Worm (Caenorhabditis elegans): Measurements from ENCODE around the gene F01D4.5.

Gene F01D4.5

ce11 chrIV:10436401-10436800, 47.1 kb downstream of the F01D4.5 start, which contains the start of gene ins-1:
ins-1 (plus strand) TSS chrIV:10436701.
- TF ChIP-seq dsc-1 (tag; optimal IDR thresholded peaks at IDR 0.05), result no peak
- no peak for TF ChIP-seq efl-3 (GFP tag; optimal IDR thresholded peaks at IDR 0.05)
- TF ChIP-seq ceh-90 (tag; optimal IDR thresholded peaks at IDR 0.05), result no peak
- TF ChIP-seq vab-15 (tag; optimal IDR thresholded peaks at IDR 0.05), result no peak
- no peak for TF ChIP-seq fkh-8 (tag; optimal IDR thresholded peaks at IDR 0.05)
- TF ChIP-seq nhr-85 (tag), result no peak
- TF ChIP-seq sox-4 (tag; optimal IDR thresholded peaks at IDR 0.05), result no peak
- TF ChIP-seq mdl-1 (tag; optimal IDR thresholded peaks at IDR 0.05), result no peak
- no peak for TF ChIP-seq nhr-77 (tag; optimal IDR thresholded peaks at IDR 0.05)
- TF ChIP-seq nhr-20 (tag; optimal IDR thresholded peaks at IDR 0.05), result no peak
- no peak for TF ChIP-seq pax-3 (tag; optimal IDR thresholded peaks at IDR 0.05)
- no peak for TF ChIP-seq egl-13 (tag; optimal IDR thresholded peaks at IDR 0.05)
- TF ChIP-seq unc-86 (tag; optimal IDR thresholded peaks at IDR 0.05), result no peak
- TF ChIP-seq alr-1 (tag; optimal IDR thresholded peaks at IDR 0.05; ENCODE audit: borderline replicate concordance), result no peak
- no peak for TF ChIP-seq efl-1 (optimal IDR thresholded peaks at IDR 0.05)
- TF ChIP-seq efl-1 (GFP tag; optimal IDR thresholded peaks at IDR 0.05 in 1 of 2), result no peak
- no peak for TF ChIP-seq lin-14 (GFP tag; optimal IDR thresholded peaks at IDR 0.05)
- no peak for TF ChIP-seq lir-3 (tag; optimal IDR thresholded peaks at IDR 0.05; ENCODE audit: poor library complexity)
- no peak for TF ChIP-seq elt-3 (tag; optimal IDR thresholded peaks at IDR 0.05)
- TF ChIP-seq unc-30 (tag; optimal IDR thresholded peaks at IDR 0.05), result no peak
